Worm (Caenorhabditis elegans) whole organism, L4 larva: ENCODE data around the gene tbc-17.

Source experiments
- F26F4.8 ChIP-seq: fragments of 200-800 bp; sonication (Bioruptor generic); conservative IDR thresholded peaks from 2 replicates; pipeline ENCODE4 v1.3.6; 2022; ENCODE audit warnings: missing genetic modification characterization, missing compliant biosample characterization
- F37D6.2 ChIP-seq: sonication (generic microtip); optimal IDR thresholded peaks from 2 replicates; lab custom pipeline; 2016; ENCODE audit warnings: mild to moderate bottlenecking, missing genetic modification characterization, missing compliant biosample characterization
- Y5F2A.4 ChIP-seq: fragments of 200-800 bp; sonication (Bioruptor generic); optimal IDR thresholded peaks from 2 replicates; lab custom pipeline; 2018; ENCODE audit warnings: mild to moderate bottlenecking, missing genetic modification characterization, missing compliant biosample characterization
- ceh-44 ChIP-seq: fragments of 200-800 bp; sonication (Bioruptor generic); IDR thresholded peaks from 2 replicates; pipeline ENCODE4 v1.3.6; 2022; ENCODE audit warnings: missing genetic modification reagents, missing genetic modification characterization, missing compliant biosample characterization
- ces-1 ChIP-seq: fragments of 150-350 bp; sonication (generic microtip); optimal IDR thresholded peaks from 4 replicates; lab custom pipeline; 2014; ENCODE audit warnings: missing biosample characterization, missing genetic modification reagents, missing genetic modification characterization
- fkh-10 ChIP-seq: fragments of 150-350 bp; optimal IDR thresholded peaks from 2 replicates; lab custom pipeline; 2014; ENCODE audit warnings: missing biosample characterization, missing genetic modification reagents, missing genetic modification characterization
- hlh-30 ChIP-seq: sonication (generic microtip); optimal IDR thresholded peaks from 2 replicates; lab custom pipeline; 2017; ENCODE audit warnings: antibody characterized with exemption, mild to moderate bottlenecking, missing genetic modification characterization, missing compliant biosample characterization; ENCODE audit not compliant: insufficient read depth
- lin-39 ChIP-seq: fragments of 150-350 bp; optimal IDR thresholded peaks from 2 replicates; lab custom pipeline; 2014; ENCODE audit warnings: missing biosample characterization, missing genetic modification reagents, missing genetic modification characterization
- nhr-11 ChIP-seq: fragments of 150-350 bp; optimal IDR thresholded peaks from 2 replicates; lab custom pipeline; 2014; ENCODE audit warnings: missing biosample characterization, missing genetic modification characterization
- nhr-76 ChIP-seq: fragments of 150-350 bp; optimal IDR thresholded peaks from 2 replicates; lab custom pipeline; 2014; ENCODE audit warnings: missing biosample characterization, missing genetic modification characterization
- pha-4 ChIP-seq, 2 experiments: fragments of 150-350 bp in 1 of 2; fragments of 200-800 bp in 1 of 2; sonication (Bioruptor generic) in 1 of 2; IDR thresholded peaks in 1 of 2; optimal IDR thresholded peaks in 1 of 2; 2 replicates each; pipeline versions ENCODE4 v1.3.6 to Lab custom; 2014 to 2022; ENCODE audit warnings: missing genetic modification characterization in 2 of 2, missing genetic modification reagents in 2 of 2, missing biosample characterization in 1 of 2, missing compliant biosample characterization in 1 of 2
- unc-62 ChIP-seq, 3 experiments: fragments of 150-350 bp in 1 of 3; sonication (generic microtip); optimal IDR thresholded peaks in 2 of 3; peaks in 1 of 3; 1 replicate in 1 of 3; 2 replicates in 2 of 3; lab custom pipeline; 2014 to 2017; ENCODE audit warnings: missing biosample characterization in 3 of 3, missing genetic modification characterization in 3 of 3, missing genetic modification reagents in 3 of 3, missing genotype in 1 of 3

DNA sequence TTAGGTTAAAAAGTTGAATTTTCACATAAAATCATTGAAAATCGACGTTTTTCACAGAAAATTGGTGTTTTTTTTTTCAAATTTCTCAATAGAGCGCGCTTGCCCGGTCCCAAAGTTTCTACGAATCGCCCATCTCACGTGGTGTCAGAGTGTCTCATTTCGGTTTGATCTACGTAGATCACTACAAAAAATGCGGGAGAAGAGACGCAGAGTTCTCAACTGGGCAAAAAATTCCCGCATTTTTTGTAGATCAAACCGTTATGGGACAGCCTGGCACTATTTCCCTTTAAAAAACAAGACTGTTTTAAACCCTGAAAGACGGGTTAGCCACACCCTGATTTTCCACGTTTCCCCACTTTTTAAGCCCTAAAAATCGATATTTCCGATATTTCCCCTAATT, 22.3 kb upstream of the tbc-17 start:
- TF ChIP-seq nhr-76 (tag; lab: Kevin White, UChicago) (no peak), unc-62 (GFP tag; optimal IDR thresholded peaks at IDR 0.05 in 1 of 2; lab: Kevin White, UChicago) (peak in 1 of 2 experiments; percentile 48), unc-62 (tag; optimal IDR thresholded peaks at IDR 0.05; lab: Kevin White, UChicago) (no peak), Y5F2A.4 (GFP tag; lab: Kevin White, UChicago) (no peak), F26F4.8 (GFP tag; lab: Robert Waterston, UW) (no peak), pha-4 (GFP tag; IDR thresholded peaks at IDR 0.05; lab: Robert Waterston, UW) (no peak), pha-4 (tag; optimal IDR thresholded peaks at IDR 0.05; lab: Kevin White, UChicago) (no peak), ces-1 (no peak), nhr-11 (tag; lab: Kevin White, UChicago) (no peak), ceh-44 (GFP tag; lab: Robert Waterston, UW) (no peak), F37D6.2 (tag; lab: Kevin White, UChicago) (no peak), hlh-30 (tag; lab: Kevin White, UChicago) (no peak), fkh-10 (GFP tag; lab: Kevin White, UChicago) (no peak), lin-39 (tag; lab: Kevin White, UChicago) (no peak)
